Fruit fly (Drosophila melanogaster): ENCODE results near the gene Drsl6.

DNA sequence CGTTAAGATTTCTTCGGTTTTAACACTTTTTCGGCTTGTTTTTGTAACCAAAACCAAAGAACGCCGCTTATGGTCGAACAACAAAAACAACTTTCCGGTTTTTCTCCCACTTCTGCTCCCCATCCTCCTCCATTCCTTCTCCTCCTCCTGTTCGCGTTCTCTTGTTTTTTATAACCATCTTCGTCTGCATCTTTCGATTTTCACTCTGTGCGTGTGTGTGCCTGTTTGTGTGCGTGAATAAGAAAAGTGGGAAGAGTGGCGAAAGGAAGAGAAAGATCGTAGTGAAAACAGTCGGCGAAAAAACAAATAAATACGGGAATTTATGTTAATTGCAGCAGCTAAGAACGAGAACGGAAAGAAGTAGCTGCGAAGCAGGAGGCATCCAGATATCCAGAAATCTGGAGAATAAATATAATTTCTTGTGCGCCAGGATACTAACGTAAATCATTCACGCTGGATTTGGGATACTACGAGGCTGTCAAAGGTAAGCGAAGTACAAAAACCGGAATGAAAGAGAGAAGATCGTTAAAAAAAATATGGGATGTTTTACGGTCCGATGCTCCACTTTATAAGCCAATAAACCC lies 1.2 kb upstream of the Drsl6 start:
- TF ChIP-seq EcR (GFP tag; optimal IDR thresholded peaks at IDR 0.05): no peak
- TF ChIP-seq usp (GFP tag; optimal IDR thresholded peaks at IDR 0.05): no peak
- TF ChIP-seq Dll (optimal IDR thresholded peaks at IDR 0.05): no peak
- TF ChIP-seq pan (optimal IDR thresholded peaks at IDR 0.05): no peak
- no peak for TF ChIP-seq psq (optimal IDR thresholded peaks at IDR 0.05)

All from whole organism.